Fruit fly (Drosophila melanogaster) whole organism, embryonic: Measurements from ENCODE around the gene CG31922.
A peak's percentile ranks its signal among the peaks of the same experiment; 100 is the strongest.

Experiments used
- Asciz ChIP-seq: fragments of 200-800 bp; sonication (Bioruptor generic); optimal IDR thresholded peaks from 2 replicates; lab custom pipeline; 2017; ENCODE audit warnings: missing biosample characterization, mild to moderate bottlenecking, missing genetic modification characterization, missing genetic modification reagents
- CG10209 ChIP-seq: fragments of 200-800 bp; sonication (Bioruptor generic); optimal IDR thresholded peaks from 3 replicates; lab custom pipeline; 2017; ENCODE audit warnings: missing biosample characterization, mild to moderate bottlenecking, missing genetic modification characterization, missing genetic modification reagents
- CG11398 ChIP-seq: fragments of 200-800 bp; sonication (Bioruptor generic); optimal IDR thresholded peaks from 2 replicates; lab custom pipeline; 2016; ENCODE audit warnings: missing biosample characterization, missing genetic modification characterization
- CG12071 ChIP-seq: fragments of 200-800 bp; sonication (Bioruptor generic); optimal IDR thresholded peaks from 3 replicates; lab custom pipeline; 2018; ENCODE audit warnings: missing biosample characterization, mild to moderate bottlenecking, missing genetic modification characterization
- CG12155 ChIP-seq: fragments of 200-800 bp; sonication (Bioruptor generic); optimal IDR thresholded peaks from 3 replicates; lab custom pipeline; 2016; ENCODE audit warnings: missing biosample characterization, missing genetic modification characterization
- CG12236 ChIP-seq: fragments of 200-800 bp; sonication (Bioruptor generic); optimal IDR thresholded peaks from 2 replicates; lab custom pipeline; 2016; ENCODE audit warnings: missing biosample characterization, missing genetic modification characterization
- CG13424 ChIP-seq: fragments of 200-800 bp; sonication (Bioruptor generic); optimal IDR thresholded peaks from 2 replicates; lab custom pipeline; 2019; ENCODE audit warnings: missing biosample characterization, mild to moderate bottlenecking, missing genetic modification characterization, moderate library complexity
- CG14860 ChIP-seq: fragments of 200-800 bp; sonication (Bioruptor generic); IDR thresholded peaks from 3 replicates; pipeline ENCODE4 v1.3.6; 2022; ENCODE audit warnings: missing biosample characterization, missing genetic modification characterization; ENCODE audit not compliant: partially characterized antibody
- CG1603 ChIP-seq: fragments of 200-800 bp; sonication (Bioruptor generic); optimal IDR thresholded peaks from 2 replicates; lab custom pipeline; 2019; ENCODE audit warnings: missing biosample characterization, mild to moderate bottlenecking, missing genetic modification characterization, moderate library complexity
- CG16779 ChIP-seq: fragments of 200-800 bp; sonication (Bioruptor generic); IDR thresholded peaks from 2 replicates; pipeline ENCODE4 v1.3.6; 2022; ENCODE audit warnings: missing biosample characterization, missing genetic modification characterization
- CG16863 ChIP-seq: fragments of 200-800 bp; sonication (Bioruptor generic); optimal IDR thresholded peaks from 3 replicates; lab custom pipeline; 2016; ENCODE audit warnings: missing biosample characterization, missing genetic modification characterization
- CG17385 ChIP-seq: fragments of 200-800 bp; sonication (Bioruptor generic); optimal IDR thresholded peaks from 3 replicates; lab custom pipeline; 2018; ENCODE audit warnings: missing biosample characterization, mild to moderate bottlenecking, missing genetic modification characterization
- CG2120 ChIP-seq: fragments of 200-800 bp; sonication (Bioruptor generic); optimal IDR thresholded peaks from 3 replicates; lab custom pipeline; 2016; ENCODE audit warnings: missing biosample characterization, missing genetic modification characterization
- CG2202 ChIP-seq: fragments of 200-800 bp; sonication (Bioruptor generic); optimal IDR thresholded peaks from 2 replicates; lab custom pipeline; 2018; ENCODE audit warnings: missing biosample characterization, mild to moderate bottlenecking, missing genetic modification characterization
- CG3163 ChIP-seq: fragments of 200-800 bp; sonication (Bioruptor generic); optimal IDR thresholded peaks from 3 replicates; lab custom pipeline; 2016; ENCODE audit warnings: missing biosample characterization, missing genetic modification characterization
- CG32532 ChIP-seq: fragments of 200-800 bp; sonication (Bioruptor generic); IDR thresholded peaks from 2 replicates; pipeline ENCODE4 v1.3.6; 2022; ENCODE audit warnings: missing biosample characterization, missing genetic modification characterization
- CG4404 ChIP-seq: fragments of 200-800 bp; sonication (Bioruptor generic); IDR thresholded peaks from 2 replicates; pipeline ENCODE4 v1.3.6; 2022; ENCODE audit warnings: missing biosample characterization, missing genetic modification characterization
- CG6254 ChIP-seq: fragments of 200-800 bp; sonication (Bioruptor generic); optimal IDR thresholded peaks from 3 replicates; lab custom pipeline; 2017; ENCODE audit warnings: mild to moderate bottlenecking, missing biosample characterization, missing genetic modification reagents, missing genetic modification characterization
- CG7271 ChIP-seq: fragments of 200-800 bp; sonication (Bioruptor generic); optimal IDR thresholded peaks from 2 replicates; lab custom pipeline; 2018; ENCODE audit warnings: missing biosample characterization, mild to moderate bottlenecking, missing genetic modification characterization, moderate library complexity
- CG8359 ChIP-seq: fragments of 200-800 bp; sonication (Bioruptor generic); optimal IDR thresholded peaks from 2 replicates; lab custom pipeline; 2017; ENCODE audit warnings: missing biosample characterization, mild to moderate bottlenecking, missing genetic modification characterization, borderline replicate concordance
- Deaf1 ChIP-seq: fragments of 200-800 bp; optimal IDR thresholded peaks from 3 replicates; lab custom pipeline; 2019; ENCODE audit warnings: missing biosample characterization, mild to moderate bottlenecking, missing genetic modification characterization, moderate library complexity
- Fer2 ChIP-seq: fragments of 200-800 bp; sonication (Bioruptor generic); optimal IDR thresholded peaks from 2 replicates; lab custom pipeline; 2018; ENCODE audit warnings: missing biosample characterization, mild to moderate bottlenecking, missing genetic modification characterization, moderate library complexity
- HLH3B ChIP-seq: fragments of 200-800 bp; sonication (Bioruptor generic); IDR thresholded peaks from 2 replicates; pipeline ENCODE4 v1.3.6; 2022; ENCODE audit warnings: missing biosample characterization, missing genetic modification characterization
- Mad ChIP-seq: fragments of 200-800 bp; sonication (Bioruptor generic); optimal IDR thresholded peaks from 2 replicates; lab custom pipeline; 2016; ENCODE audit warnings: missing biosample characterization, missing genetic modification characterization
- Trl ChIP-seq, 3 experiments: fragments of >200 bp in 2 of 3; fragments of 200-800 bp in 1 of 3; sonication (Bioruptor generic) in 1 of 3; optimal IDR thresholded peaks; 2 replicates in 1 of 3; 3 replicates in 2 of 3; lab custom pipeline; 2016 to 2017; ENCODE audit warnings: missing biosample characterization in 1 of 3, missing genetic modification characterization in 1 of 3
- ab ChIP-seq: fragments of 200-800 bp; sonication (Bioruptor generic); optimal IDR thresholded peaks from 2 replicates; lab custom pipeline; 2016; ENCODE audit warnings: missing biosample characterization, missing genetic modification characterization
- amos ChIP-seq: fragments of 200-800 bp; sonication (Bioruptor generic); IDR thresholded peaks from 2 replicates; pipeline ENCODE4 v1.3.6; 2022; ENCODE audit warnings: missing biosample characterization, missing genetic modification characterization; ENCODE audit not compliant: partially characterized antibody
- az2 ChIP-seq: fragments of 200-800 bp; sonication (Bioruptor generic); optimal IDR thresholded peaks from 3 replicates; lab custom pipeline; 2016; ENCODE audit warnings: missing biosample characterization, missing genetic modification characterization
- bsh ChIP-seq, 2 experiments: fragments of 200-800 bp; sonication (Bioruptor generic); optimal IDR thresholded peaks; 2 replicates each; lab custom pipeline; 2017 to 2018; ENCODE audit warnings: mild to moderate bottlenecking in 2 of 2, missing biosample characterization in 2 of 2, missing genetic modification characterization in 2 of 2, moderate library complexity in 1 of 2
- corto ChIP-seq: fragments of 200-800 bp; sonication (Bioruptor generic); optimal IDR thresholded peaks from 2 replicates; lab custom pipeline; 2016; ENCODE audit warnings: missing biosample characterization, mild to moderate bottlenecking, missing genetic modification characterization, moderate library complexity
- disco-r ChIP-seq: fragments of 200-800 bp; sonication (Bioruptor generic); optimal IDR thresholded peaks from 2 replicates; lab custom pipeline; 2016; ENCODE audit warnings: missing biosample characterization, missing genetic modification characterization
- dysf ChIP-seq: fragments of 200-800 bp; sonication (Bioruptor generic); IDR thresholded peaks from 3 replicates; pipeline ENCODE4 v1.3.6; 2022; ENCODE audit warnings: missing biosample characterization, missing genetic modification characterization
- fd96Cb ChIP-seq: fragments of 200-800 bp; sonication (Bioruptor generic); optimal IDR thresholded peaks from 2 replicates; lab custom pipeline; 2018; ENCODE audit warnings: missing biosample characterization, mild to moderate bottlenecking, missing genetic modification characterization, moderate library complexity
- grau ChIP-seq: fragments of 200-800 bp; optimal IDR thresholded peaks from 3 replicates; lab custom pipeline; 2019; ENCODE audit warnings: missing biosample characterization, mild to moderate bottlenecking, missing genetic modification characterization, moderate library complexity
- gro ChIP-seq: fragments of 200-800 bp; sonication (Bioruptor generic); optimal IDR thresholded peaks from 2 replicates; lab custom pipeline; 2016; ENCODE audit warnings: missing biosample characterization, missing genetic modification characterization
- ham ChIP-seq: fragments of 200-800 bp; sonication (Bioruptor generic); IDR thresholded peaks from 2 replicates; pipeline ENCODE4 v1.3.6; 2022; ENCODE audit warnings: missing biosample characterization, missing genetic modification characterization
- hkb ChIP-seq, 2 experiments: fragments of 200-800 bp in 1 of 2; fragments of >200 bp in 1 of 2; sonication (Bioruptor generic) in 1 of 2; IDR thresholded peaks in 1 of 2; optimal IDR thresholded peaks in 1 of 2; 2 replicates each; pipeline versions ENCODE4 v1.3.6 to Lab custom; 2017 to 2022; ENCODE audit warnings: missing biosample characterization in 1 of 2, missing genetic modification characterization in 1 of 2
- lbe ChIP-seq: fragments of 200-800 bp; sonication (Bioruptor generic); optimal IDR thresholded peaks from 2 replicates; lab custom pipeline; 2016; ENCODE audit warnings: missing biosample characterization, mild to moderate bottlenecking, missing genetic modification characterization
- lmd ChIP-seq: fragments of 200-800 bp; sonication (Bioruptor generic); IDR thresholded peaks from 2 replicates; pipeline ENCODE4 v1.3.6; 2022; ENCODE audit warnings: missing biosample characterization, missing genetic modification characterization
- nmo ChIP-seq: fragments of 200-800 bp; sonication (Bioruptor generic); optimal IDR thresholded peaks from 2 replicates; lab custom pipeline; 2018; ENCODE audit warnings: missing biosample characterization, mild to moderate bottlenecking, missing genetic modification characterization, moderate library complexity
- pan ChIP-seq, 4 experiments: fragments of >200 bp in 3 of 4; fragments of 200-800 bp in 1 of 4; sonication (Bioruptor generic) in 1 of 4; optimal IDR thresholded peaks in 3 of 4; IDR thresholded peaks in 1 of 4; 2 replicates each; pipeline versions ENCODE4 v1.3.6 to Lab custom; 2017 to 2022; ENCODE audit warnings: missing biosample characterization in 2 of 4, missing genetic modification characterization in 2 of 4, mixed read lengths in 1 of 4
- pho ChIP-seq: fragments of 200-800 bp; sonication (Bioruptor generic); optimal IDR thresholded peaks from 2 replicates; lab custom pipeline; 2016; ENCODE audit warnings: missing biosample characterization, missing genetic modification characterization
- pita ChIP-seq: fragments of 200-800 bp; sonication (Bioruptor generic); optimal IDR thresholded peaks from 2 replicates; lab custom pipeline; 2017; ENCODE audit warnings: missing biosample characterization, mild to moderate bottlenecking, missing genetic modification characterization
- run ChIP-seq: fragments of 200-800 bp; sonication (Bioruptor generic); optimal IDR thresholded peaks from 3 replicates; lab custom pipeline; 2018; ENCODE audit warnings: missing biosample characterization, mild to moderate bottlenecking, missing genetic modification characterization
- sim ChIP-seq: fragments of 200-800 bp; sonication (Bioruptor generic); IDR thresholded peaks from 2 replicates; pipeline ENCODE4 v1.3.6; 2022; ENCODE audit warnings: missing biosample characterization, missing genetic modification characterization
- ssp ChIP-seq: fragments of 200-800 bp; sonication (Bioruptor generic); IDR thresholded peaks from 2 replicates; pipeline ENCODE4 v1.3.6; 2022; ENCODE audit warnings: missing biosample characterization, missing genetic modification characterization

The CG31922 gene

dm6 chr2L:1144371-1145360 is 25.3 kb upstream of the CG31922 start (continued):
- TF ChIP-seq Trl (optimal IDR thresholded peaks at IDR 0.05; lab: Kevin White, UChicago) (no peak), Trl (GFP tag; optimal IDR thresholded peaks at IDR 0.05; lab: Kevin White, UChicago) (no peak), CG6254 (GFP tag; lab: Kevin White, UChicago) (peak; percentile 21), CG1603 (tag; lab: Kevin White, UChicago) (peak; percentile 78), CG16779 (no peak), CG32532 (GFP tag; lab: Robert Waterston, UW) (0 out of 2 replicates have a peak, but pooled peaks have one; percentile 18), disco-r (GFP tag; lab: Kevin White, UChicago) (no peak), amos (GFP tag; lab: Robert Waterston, UW) (no peak), run (no peak), CG11398 (GFP tag; lab: Kevin White, UChicago) (no peak), ssp (GFP tag; lab: Robert Waterston, UW) (no peak), pita (GFP tag; lab: Kevin White, UChicago) (no peak), bsh (GFP tag; optimal IDR thresholded peaks at IDR 0.05; lab: Kevin White, UChicago) (peak; percentile 7 to 71), Fer2 (no peak), CG12071 (GFP tag; lab: Kevin White, UChicago) (peak; percentile 65), CG8359 (peak; percentile 21), grau (tag; lab: Kevin White, UChicago) (peak; percentile 71), nmo (peak; percentile 78), CG4404 (0 out of 2 replicates have a peak, but pooled peaks have one; percentile 27), corto (GFP tag; lab: Kevin White, UChicago) (peak; percentile 81), CG2120 (peak; percentile 69), lbe (peak; percentile 91), CG16863 (GFP tag; lab: Kevin White, UChicago) (peak; percentile 26), hkb (optimal IDR thresholded peaks at IDR 0.05; lab: Kevin White, UChicago) (no peak), hkb (GFP tag; IDR thresholded peaks at IDR 0.05; lab: Robert Waterston, UW) (peak; percentile 56), gro (GFP tag; lab: Kevin White, UChicago) (peak; percentile 38), CG17385 (GFP tag; lab: Kevin White, UChicago) (peak; percentile 64), az2 (GFP tag; lab: Kevin White, UChicago) (peak; percentile 39), Mad (GFP tag; lab: Kevin White, UChicago) (no peak), CG13424 (tag; lab: Kevin White, UChicago) (peak; percentile 62), CG12155 (peak; percentile 39), ab (GFP tag; lab: Kevin White, UChicago) (no peak), CG12236 (GFP tag; lab: Kevin White, UChicago) (no peak), fd96Cb (tag; lab: Kevin White, UChicago) (peak; percentile 46), HLH3B (peak; percentile 43), Deaf1 (tag; lab: Kevin White, UChicago) (peak; percentile 19), dysf (0 out of 3 replicates have a peak, but pooled peaks have one; percentile 40), Asciz (GFP tag; lab: Kevin White, UChicago) (no peak), CG2202 (tag; lab: Kevin White, UChicago) (peak; percentile 51), pho (GFP tag; lab: Kevin White, UChicago) (peak; percentile 18), CG7271 (tag; lab: Kevin White, UChicago) (no peak), pan (optimal IDR thresholded peaks at IDR 0.05; lab: Kevin White, UChicago) (no peak), pan (GFP tag; optimal IDR thresholded peaks at IDR 0.05 in 1 of 2, IDR thresholded peaks at IDR 0.05 in 1 of 2) (peak in 1 of 2 experiments; percentile 40), CG3163 (GFP tag; lab: Kevin White, UChicago) (no peak), lmd (GFP tag; lab: Robert Waterston, UW) (peak; percentile 40), ham (no peak), sim (GFP tag; lab: Robert Waterston, UW) (peak; percentile 29; the same call in 1 of the 2 replicates), CG10209 (GFP tag; lab: Kevin White, UChicago) (peak; percentile 28), CG14860 (GFP tag; lab: Robert Waterston, UW) (0 out of 3 replicates have a peak, but pooled peaks have one; percentile 15)
